Fruit fly (Drosophila melanogaster) whole organism, pupa: ENCODE data around the gene Polr2I.
A peak's percentile ranks its signal among the peaks of the same experiment; 100 is the strongest.

Experiments
- CG10348 ChIP-seq: fragments of 200-800 bp; sonication (Bioruptor generic); IDR thresholded peaks from 2 replicates; pipeline ENCODE4 v1.3.6; 2022; ENCODE audit warnings: missing biosample characterization, missing genetic modification characterization
- CG12605 ChIP-seq: fragments of 200-800 bp; sonication (Bioruptor generic); IDR thresholded peaks from 2 replicates; pipeline ENCODE4 v1.3.6; 2022; ENCODE audit warnings: missing biosample characterization, missing genetic modification characterization
- CG13204 ChIP-seq: fragments of 200-800 bp; sonication (Bioruptor generic); optimal IDR thresholded peaks from 2 replicates; lab custom pipeline; 2018; ENCODE audit warnings: missing biosample characterization, mild to moderate bottlenecking, missing genetic modification characterization, moderate library complexity
- CG14655 ChIP-seq: fragments of 200-800 bp; sonication (Bioruptor generic); optimal IDR thresholded peaks from 3 replicates; lab custom pipeline; 2017; ENCODE audit warnings: mild to moderate bottlenecking, missing biosample characterization, missing genetic modification reagents, missing genetic modification characterization
- CG15710 ChIP-seq: fragments of 200-800 bp; sonication (Bioruptor generic); optimal IDR thresholded peaks from 2 replicates; lab custom pipeline; 2018; ENCODE audit warnings: missing biosample characterization, mild to moderate bottlenecking, missing genetic modification characterization, moderate library complexity
- CG17806 ChIP-seq: fragments of 200-800 bp; sonication (Bioruptor generic); optimal IDR thresholded peaks from 2 replicates; lab custom pipeline; 2018; ENCODE audit warnings: missing biosample characterization, mild to moderate bottlenecking, missing genetic modification characterization, moderate library complexity
- CG32121 ChIP-seq: fragments of 200-800 bp; sonication (Bioruptor generic); IDR thresholded peaks from 2 replicates; pipeline ENCODE4 v1.3.6; 2022; ENCODE audit warnings: missing biosample characterization, missing genetic modification characterization
- CG34367 ChIP-seq: fragments of 200-800 bp; sonication (Bioruptor generic); optimal IDR thresholded peaks from 2 replicates; lab custom pipeline; 2018; ENCODE audit warnings: missing biosample characterization, mild to moderate bottlenecking, missing genetic modification characterization
- CG4496 ChIP-seq: fragments of 200-800 bp; sonication (Bioruptor generic); IDR thresholded peaks from 3 replicates; pipeline ENCODE4 v1.3.6; 2022; ENCODE audit warnings: missing biosample characterization, missing genetic modification characterization
- CG8159 ChIP-seq: fragments of 200-800 bp; sonication (Bioruptor generic); optimal IDR thresholded peaks from 3 replicates; lab custom pipeline; 2018; ENCODE audit warnings: missing biosample characterization, mild to moderate bottlenecking, missing genetic modification characterization, moderate library complexity
- CG8301 ChIP-seq: fragments of 200-800 bp; sonication (Bioruptor generic); optimal IDR thresholded peaks from 2 replicates; lab custom pipeline; 2018; ENCODE audit warnings: missing biosample characterization, mild to moderate bottlenecking, missing genetic modification characterization
- CG9948 ChIP-seq: fragments of 200-800 bp; sonication (Bioruptor generic); optimal IDR thresholded peaks from 2 replicates; lab custom pipeline; 2018; ENCODE audit warnings: missing biosample characterization, mild to moderate bottlenecking, missing genetic modification characterization, moderate library complexity
- D1 ChIP-seq: fragments of 200-800 bp; sonication (Bioruptor generic); optimal IDR thresholded peaks from 2 replicates; lab custom pipeline; 2018; ENCODE audit warnings: missing biosample characterization, mild to moderate bottlenecking, missing genetic modification characterization, moderate library complexity
- EcR ChIP-seq: fragments of 200-800 bp; sonication (Bioruptor generic); optimal IDR thresholded peaks from 3 replicates; lab custom pipeline; 2019; ENCODE audit warnings: missing biosample characterization, missing genetic modification characterization, mild to moderate bottlenecking, moderate library complexity, missing genetic modification reagents
- Ets98B ChIP-seq: fragments of 200-800 bp; sonication (Bioruptor generic); IDR thresholded peaks from 2 replicates; pipeline ENCODE4 v1.3.6; 2022; ENCODE audit warnings: missing biosample characterization, missing genetic modification characterization
- Pif1A ChIP-seq: fragments of 200-800 bp; sonication (Bioruptor generic); optimal IDR thresholded peaks from 3 replicates; lab custom pipeline; 2016; ENCODE audit warnings: missing biosample characterization, missing genetic modification characterization
- Pif1B ChIP-seq: fragments of 200-800 bp; sonication (Bioruptor generic); optimal IDR thresholded peaks from 3 replicates; lab custom pipeline; 2016; ENCODE audit warnings: missing biosample characterization, missing genetic modification characterization
- Snoo ChIP-seq: fragments of 200-800 bp; sonication (Bioruptor generic); optimal IDR thresholded peaks from 3 replicates; lab custom pipeline; 2017; ENCODE audit warnings: missing biosample characterization, mild to moderate bottlenecking, missing genetic modification characterization, inconsistent platforms
- fd96Ca ChIP-seq: fragments of 200-800 bp; sonication (Bioruptor generic); IDR thresholded peaks from 3 replicates; pipeline ENCODE4 v1.3.6; 2022; ENCODE audit warnings: missing biosample characterization, missing genetic modification characterization
- gl ChIP-seq: fragments of 200-800 bp; sonication (Bioruptor generic); optimal IDR thresholded peaks from 2 replicates; lab custom pipeline; 2018; ENCODE audit warnings: missing biosample characterization, mild to moderate bottlenecking, missing genetic modification characterization
- rn ChIP-seq: fragments of 200-800 bp; sonication (Bioruptor generic); IDR thresholded peaks from 2 replicates; pipeline ENCODE4 v1.3.6; 2022; ENCODE audit warnings: missing biosample characterization, missing genetic modification characterization

Gene Polr2I

dm6 chr3R:14311027-14311426, 2.1 kb downstream of the Polr2I start:
- no peak for TF ChIP-seq Pif1A (GFP tag; lab: Kevin White, UChicago)
- TF ChIP-seq CG15710 (tag; lab: Kevin White, UChicago), result no peak
- no peak for TF ChIP-seq D1 (tag; lab: Kevin White, UChicago)
- no peak for TF ChIP-seq CG12605 (GFP tag; lab: Robert Waterston, UW)
- TF ChIP-seq CG8301 (tag; lab: Kevin White, UChicago), result no peak
- no peak for TF ChIP-seq Pif1B (GFP tag; lab: Kevin White, UChicago)
- TF ChIP-seq CG8159 (tag; lab: Kevin White, UChicago), result no peak
- TF ChIP-seq Ets98B (GFP tag; lab: Robert Waterston, UW), result no peak
- TF ChIP-seq EcR (GFP tag; lab: Kevin White, UChicago), result no peak

DNA sequence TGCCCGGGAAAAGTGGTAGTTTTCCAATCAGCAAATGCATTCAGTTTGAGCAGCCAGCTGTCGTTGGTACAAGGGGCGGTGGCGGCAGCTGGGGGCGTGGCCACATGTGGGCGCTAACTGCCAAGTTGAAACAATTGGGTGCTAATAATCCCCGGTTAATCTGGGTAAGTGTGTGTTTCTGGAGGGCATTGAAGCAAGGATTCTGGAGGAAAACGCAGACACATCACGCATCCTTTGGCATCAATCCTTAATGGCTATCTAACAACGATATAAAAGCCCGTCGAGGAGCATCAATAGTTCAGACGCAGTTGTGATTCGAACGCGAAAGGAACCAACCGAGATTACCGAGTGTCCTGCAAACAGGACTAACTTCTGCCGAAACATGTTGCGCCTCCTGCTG, 5.7 kb downstream of the Polr2I start, which contains the start of gene Crz:
TSS of gene Crz (plus strand) at position 301 of the 400 bp plus-strand sequence.
- no peak for TF ChIP-seq CG34367 (tag; lab: Kevin White, UChicago)
- no peak for TF ChIP-seq gl (tag; lab: Kevin White, UChicago)
- TF ChIP-seq Pif1A (GFP tag; lab: Kevin White, UChicago), result no peak
- TF ChIP-seq Ets98B (GFP tag; lab: Robert Waterston, UW), result no peak
- no peak for TF ChIP-seq CG15710 (tag; lab: Kevin White, UChicago)
- no peak for TF ChIP-seq rn (GFP tag; lab: Robert Waterston, UW)
- TF ChIP-seq CG10348 (GFP tag; lab: Robert Waterston, UW), result no peak
- no peak for TF ChIP-seq fd96Ca
- no peak for TF ChIP-seq CG12605 (GFP tag; lab: Robert Waterston, UW)
- TF ChIP-seq D1 (tag; lab: Kevin White, UChicago), result no peak
- no peak for TF ChIP-seq CG32121 (GFP tag; lab: Robert Waterston, UW)
- TF ChIP-seq CG17806 (tag; lab: Kevin White, UChicago), result no peak
- TF ChIP-seq CG14655 (GFP tag; lab: Kevin White, UChicago), result no peak

dm6 chr3R:14315912-14316444, 7.1 kb downstream of the Polr2I start, which contains the start of gene Set8:
Gene Set8, plus strand, starts transcription at chr3R:14316038.
- peak; percentile 44; the same call in 1 of the 2 replicates for TF ChIP-seq rn (GFP tag; lab: Robert Waterston, UW)
- peak; percentile 36 for TF ChIP-seq CG34367 (tag; lab: Kevin White, UChicago)
- TF ChIP-seq CG12605 (GFP tag; lab: Robert Waterston, UW), result peak; percentile 69
- TF ChIP-seq CG15710 (tag; lab: Kevin White, UChicago), result peak; percentile 47
- TF ChIP-seq fd96Ca, result 0 out of 3 replicates have a peak, but pooled peaks have one; percentile 55
- peak; percentile 59 for TF ChIP-seq Ets98B (GFP tag; lab: Robert Waterston, UW)
- TF ChIP-seq gl (tag; lab: Kevin White, UChicago), result peak; percentile 66
- peak; percentile 58 for TF ChIP-seq CG4496
- TF ChIP-seq CG9948 (tag; lab: Kevin White, UChicago), result no peak
- TF ChIP-seq Snoo (tag; lab: Kevin White, UChicago), result no peak
- no peak for TF ChIP-seq CG14655 (GFP tag; lab: Kevin White, UChicago)

DNA sequence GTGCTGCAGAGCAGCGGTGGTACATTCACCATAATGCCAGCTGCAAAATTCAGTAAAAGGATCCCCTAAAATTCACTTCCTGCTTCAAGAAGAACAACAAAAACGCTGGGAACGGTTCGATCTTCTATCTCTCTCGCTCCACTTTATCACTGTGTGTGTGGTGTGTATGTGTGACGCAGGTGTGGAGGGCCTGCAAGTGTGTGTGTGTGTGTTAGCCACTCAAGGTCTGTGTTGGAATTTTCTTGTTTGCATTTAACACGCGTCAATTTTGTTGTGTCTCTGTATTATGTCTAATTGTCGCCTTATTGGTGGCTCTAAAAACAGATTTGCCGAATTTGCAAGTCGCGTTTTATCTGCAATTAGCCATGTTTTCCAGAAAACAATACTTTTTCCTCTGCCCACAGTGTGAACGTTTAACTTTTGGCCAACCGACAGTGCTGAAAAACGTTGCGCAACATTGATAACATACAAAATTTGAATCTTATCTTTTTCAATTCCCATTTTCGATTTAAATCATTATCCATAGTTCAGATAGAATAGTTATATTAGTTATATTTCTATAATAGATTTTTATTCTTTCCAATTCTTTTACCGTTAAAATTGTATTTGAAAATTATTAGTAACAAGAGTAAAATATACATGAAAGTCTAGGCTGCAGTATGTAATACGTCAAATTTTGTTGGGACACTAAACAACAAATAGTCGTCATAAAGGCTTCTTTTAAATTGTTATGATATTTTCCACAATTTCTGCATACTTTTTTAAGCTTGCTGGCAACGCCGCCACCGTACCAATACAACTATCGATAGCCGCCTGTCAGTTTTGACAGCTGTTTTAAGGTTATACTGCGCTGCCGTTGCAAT, 17.6 kb downstream of the Polr2I start, which contains the start of the genes Afti and ATPsynE:
TSS of gene Afti (minus strand) at position 440 of the 863 bp plus-strand sequence.
TSS of gene ATPsynE (plus strand) at position 698 of the 863 bp plus-strand sequence.
- no peak for TF ChIP-seq CG14655 (GFP tag; lab: Kevin White, UChicago)
- TF ChIP-seq Pif1B (GFP tag; lab: Kevin White, UChicago), result no peak
- peak; percentile 33 for TF ChIP-seq CG34367 (tag; lab: Kevin White, UChicago)
- TF ChIP-seq fd96Ca, result peak; percentile 54
- peak; percentile 78 for TF ChIP-seq CG4496
- TF ChIP-seq CG8301 (tag; lab: Kevin White, UChicago), result no peak
- TF ChIP-seq CG17806 (tag; lab: Kevin White, UChicago), result peak; percentile 57
- TF ChIP-seq CG32121 (GFP tag; lab: Robert Waterston, UW), result peak; percentile 41; the same call in 1 of the 2 replicates
- no peak for TF ChIP-seq CG8159 (tag; lab: Kevin White, UChicago)
- TF ChIP-seq Snoo (tag; lab: Kevin White, UChicago), result peak; percentile 52
- no peak for TF ChIP-seq D1 (tag; lab: Kevin White, UChicago)
- TF ChIP-seq rn (GFP tag; lab: Robert Waterston, UW), result no peak
- peak; percentile 56 for TF ChIP-seq CG15710 (tag; lab: Kevin White, UChicago)
- TF ChIP-seq Ets98B (GFP tag; lab: Robert Waterston, UW), result peak; percentile 52
- no peak for TF ChIP-seq CG13204 (GFP tag; lab: Kevin White, UChicago)
- TF ChIP-seq CG10348 (GFP tag; lab: Robert Waterston, UW), result no peak

dm6 chr3R:14327113-14327466, 18.2 kb downstream of the Polr2I start:
- TF ChIP-seq CG8159 (tag; lab: Kevin White, UChicago) (no peak), CG8301 (tag; lab: Kevin White, UChicago) (no peak), Pif1A (GFP tag; lab: Kevin White, UChicago) (no peak), CG10348 (GFP tag; lab: Robert Waterston, UW) (no peak), CG13204 (GFP tag; lab: Kevin White, UChicago) (no peak), D1 (tag; lab: Kevin White, UChicago) (no peak), Snoo (tag; lab: Kevin White, UChicago) (no peak), CG15710 (tag; lab: Kevin White, UChicago) (no peak), CG4496 (no peak), CG32121 (GFP tag; lab: Robert Waterston, UW) (no peak), Ets98B (GFP tag; lab: Robert Waterston, UW) (no peak), fd96Ca (no peak), gl (tag; lab: Kevin White, UChicago) (no peak), Pif1B (GFP tag; lab: Kevin White, UChicago) (no peak), CG17806 (tag; lab: Kevin White, UChicago) (no peak), CG34367 (tag; lab: Kevin White, UChicago) (no peak), CG14655 (GFP tag; lab: Kevin White, UChicago) (no peak)
- TF ChIP-seq, all 21 proteins: peak for 0
